Worm (Caenorhabditis elegans) whole organism, midembryonic: ENCODE results near the gene col-92.

Experiments
- T22C8.4 ChIP-seq: fragments of 200-800 bp; sonication (Bioruptor generic); IDR thresholded peaks from 2 replicates; pipeline ENCODE4 v1.3.6; 2022; ENCODE audit warnings: missing genetic modification characterization, missing compliant biosample characterization
- cog-1 ChIP-seq: sonication (generic microtip); optimal IDR thresholded peaks from 2 replicates; lab custom pipeline; 2016; ENCODE audit warnings: missing genetic modification characterization, missing compliant biosample characterization
- flt-1 ChIP-seq: fragments of 200-800 bp; sonication (Bioruptor generic); IDR thresholded peaks from 2 replicates; pipeline ENCODE4 v1.3.6; 2022; ENCODE audit warnings: missing genetic modification characterization, missing compliant biosample characterization
- klf-2 ChIP-seq: fragments of 200-800 bp; sonication (Bioruptor generic); conservative IDR thresholded peaks from 2 replicates; pipeline ENCODE4 v1.3.6; 2022; ENCODE audit warnings: missing genetic modification reagents, missing genetic modification characterization, missing compliant biosample characterization
- med-1 ChIP-seq: sonication (generic microtip); optimal IDR thresholded peaks from 2 replicates; lab custom pipeline; 2017; ENCODE audit warnings: missing genetic modification characterization, mild to moderate bottlenecking, missing compliant biosample characterization, antibody characterized with exemption, missing genetic modification reagents; ENCODE audit not compliant: insufficient read depth
- ref-1 ChIP-seq: fragments of 200-800 bp; sonication (Bioruptor generic); conservative IDR thresholded peaks from 2 replicates; pipeline ENCODE4 v1.3.6; 2022; ENCODE audit warnings: missing genetic modification reagents, missing genetic modification characterization, missing compliant biosample characterization
- tab-1 ChIP-seq: fragments of 200-800 bp; sonication (Bioruptor generic); IDR thresholded peaks from 2 replicates; pipeline ENCODE4 v1.3.6; 2022; ENCODE audit warnings: missing genetic modification characterization, missing compliant biosample characterization
- ztf-23 ChIP-seq: fragments of 200-800 bp; sonication (Bioruptor generic); IDR thresholded peaks from 2 replicates; pipeline ENCODE4 v1.3.6; 2022; ENCODE audit warnings: missing genetic modification reagents, missing genetic modification characterization, missing compliant biosample characterization
- ztf-29 ChIP-seq: fragments of 200-800 bp; sonication (Bioruptor generic); IDR thresholded peaks from 2 replicates; pipeline ENCODE4 v1.3.6; 2022; ENCODE audit warnings: missing genetic modification reagents, missing genetic modification characterization, missing compliant biosample characterization

col-92 gene

DNA sequence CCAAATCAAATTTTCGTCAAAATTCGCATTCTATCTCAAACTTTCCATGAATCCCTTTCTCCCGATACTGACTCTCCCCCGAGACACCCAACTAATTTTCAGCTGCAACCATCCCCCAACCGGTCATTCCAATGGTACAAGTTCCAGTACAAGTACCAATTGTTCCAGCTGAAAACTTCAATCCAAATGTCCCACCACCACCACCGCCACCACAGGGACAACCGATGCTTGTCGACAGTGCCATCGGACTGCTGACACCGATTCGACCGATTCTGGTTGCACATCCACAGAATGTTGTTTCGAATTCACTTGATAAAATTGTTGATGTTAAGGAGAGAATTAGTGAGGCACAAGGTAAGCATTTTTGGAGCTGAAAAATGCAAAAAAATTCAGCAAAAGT is 37.5 kb downstream of the col-92 start:
- TF ChIP-seq med-1 (GFP tag; lab: Kevin White, UChicago) (no peak), klf-2 (GFP tag; lab: Robert Waterston, UW) (no peak), cog-1 (no peak), flt-1 (GFP tag; lab: Robert Waterston, UW) (no peak), ref-1 (no peak), ztf-23 (GFP tag; lab: Robert Waterston, UW) (no peak), ztf-29 (GFP tag; lab: Robert Waterston, UW) (no peak), tab-1 (GFP tag; lab: Robert Waterston, UW) (no peak), T22C8.4 (GFP tag; lab: Robert Waterston, UW) (no peak)

DNA sequence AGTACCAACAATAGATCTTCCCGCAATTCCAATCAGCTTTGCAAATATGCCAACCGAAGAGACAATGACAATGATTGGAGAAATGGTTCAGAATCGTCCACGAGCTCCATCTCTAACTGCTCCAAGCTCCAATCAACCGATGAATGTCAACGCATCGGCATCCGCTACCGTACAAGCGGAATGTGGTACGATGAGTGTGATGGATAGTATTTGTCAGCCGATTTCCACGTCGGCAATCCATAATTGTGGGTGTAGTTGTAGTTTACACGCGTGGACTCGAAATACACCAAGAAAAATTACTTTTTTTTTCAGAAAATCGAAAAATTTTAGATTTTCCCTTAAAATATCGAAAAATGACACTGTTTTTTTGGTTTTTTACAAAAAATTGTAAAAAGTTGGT is 40.1 kb downstream of the col-92 start:
- no peak for TF ChIP-seq med-1 (GFP tag; lab: Kevin White, UChicago)
- no peak for TF ChIP-seq ztf-23 (GFP tag; lab: Robert Waterston, UW)

DNA sequence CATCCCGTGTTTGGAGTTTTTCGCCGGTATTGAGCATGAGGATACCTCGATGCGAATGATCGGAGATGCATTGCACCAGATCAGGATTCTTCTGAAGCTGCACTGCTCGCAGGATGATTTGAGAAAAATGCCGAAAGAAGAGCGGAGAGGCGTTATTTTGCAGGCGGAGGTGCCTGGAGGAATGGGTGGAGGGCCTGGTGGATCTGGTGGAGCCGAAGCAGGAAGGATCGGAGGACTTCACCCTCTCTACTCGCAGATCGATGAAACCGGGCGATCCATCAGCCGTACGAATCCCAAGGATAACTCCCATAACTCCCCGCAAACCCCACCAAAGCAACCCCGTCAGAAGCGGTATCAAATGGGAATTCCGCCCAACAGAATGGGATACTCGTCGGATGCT is 43.9 kb downstream of the col-92 start:
- TF ChIP-seq cog-1, result no peak
- no peak for TF ChIP-seq ztf-23 (GFP tag; lab: Robert Waterston, UW)
- TF ChIP-seq ztf-29 (GFP tag; lab: Robert Waterston, UW), result no peak
- TF ChIP-seq klf-2 (GFP tag; lab: Robert Waterston, UW), result no peak
- TF ChIP-seq med-1 (GFP tag; lab: Kevin White, UChicago), result no peak
- TF ChIP-seq tab-1 (GFP tag; lab: Robert Waterston, UW), result no peak
- TF ChIP-seq T22C8.4 (GFP tag; lab: Robert Waterston, UW), result no peak
- no peak for TF ChIP-seq flt-1 (GFP tag; lab: Robert Waterston, UW)
- TF ChIP-seq ref-1, result no peak

DNA sequence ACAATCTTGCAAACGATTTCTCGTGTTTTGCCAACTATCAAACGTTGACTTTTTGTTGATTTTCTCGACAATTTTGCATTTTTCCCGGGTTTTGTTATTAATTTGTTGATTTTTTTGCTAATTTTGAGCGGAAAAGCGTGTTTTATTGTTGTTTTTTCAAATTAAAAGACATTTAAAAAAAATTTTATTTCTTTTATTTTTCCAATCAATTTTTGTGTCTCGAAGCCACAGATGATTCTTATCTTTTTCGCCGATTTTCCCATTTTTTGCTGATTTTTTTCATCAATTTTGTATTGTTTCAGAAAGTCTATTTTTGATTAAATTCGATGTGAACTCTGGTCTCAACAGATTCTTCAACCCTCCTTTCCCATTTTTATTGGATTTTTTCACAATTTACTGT is 47.1 kb downstream of the col-92 start, which contains the start of gene rle-1:
rle-1 (plus strand) TSS at position 301 of the 400 bp plus-strand sequence.
- TF ChIP-seq tab-1 (GFP tag; lab: Robert Waterston, UW) (no peak), cog-1 (no peak), ztf-29 (GFP tag; lab: Robert Waterston, UW) (no peak), klf-2 (GFP tag; lab: Robert Waterston, UW) (no peak), med-1 (GFP tag; lab: Kevin White, UChicago) (no peak), flt-1 (GFP tag; lab: Robert Waterston, UW) (no peak), T22C8.4 (GFP tag; lab: Robert Waterston, UW) (no peak)

DNA sequence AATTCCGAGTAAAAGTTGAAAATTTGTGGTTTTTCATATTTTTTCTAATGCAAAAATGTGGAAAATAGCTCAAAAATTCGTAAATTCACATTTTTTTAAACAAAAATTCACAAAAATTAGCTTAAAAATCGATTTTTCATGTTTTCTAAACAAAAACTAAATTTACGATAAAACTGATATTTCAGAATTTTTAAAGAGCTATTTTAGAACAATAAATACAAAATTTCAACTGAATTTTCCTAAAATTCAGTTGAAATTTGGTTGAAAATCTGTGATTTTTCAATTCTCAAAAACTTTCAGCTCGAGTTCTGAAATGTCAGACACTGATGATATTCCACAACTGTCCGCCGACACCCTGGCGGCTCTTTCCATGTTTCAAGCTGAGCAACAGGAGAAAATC is 49.7 kb downstream of the col-92 start, which contains the start of gene M142.8:
M142.8 (plus strand) TSS at position 301 of the 400 bp plus-strand sequence.
- no peak for TF ChIP-seq flt-1 (GFP tag; lab: Robert Waterston, UW)
- no peak for TF ChIP-seq med-1 (GFP tag; lab: Kevin White, UChicago)
- no peak for TF ChIP-seq ztf-23 (GFP tag; lab: Robert Waterston, UW)
- no peak for TF ChIP-seq cog-1
- TF ChIP-seq T22C8.4 (GFP tag; lab: Robert Waterston, UW), result no peak
- TF ChIP-seq tab-1 (GFP tag; lab: Robert Waterston, UW), result no peak
- no peak for TF ChIP-seq ztf-29 (GFP tag; lab: Robert Waterston, UW)
- no peak for TF ChIP-seq ref-1
- TF ChIP-seq klf-2 (GFP tag; lab: Robert Waterston, UW), result no peak
